Fruit fly (Drosophila melanogaster) whole organism, embryonic: ENCODE data around the gene CG31710.

Source experiments
- Bgb ChIP-seq: fragments of 200-800 bp; sonication (Bioruptor generic); IDR thresholded peaks from 2 replicates; pipeline ENCODE4 v1.3.6; 2022; ENCODE audit warnings: missing biosample characterization, missing genetic modification characterization; ENCODE audit not compliant: partially characterized antibody
- CG10565 ChIP-seq: fragments of 200-800 bp; sonication (Bioruptor generic); optimal IDR thresholded peaks from 3 replicates; lab custom pipeline; 2016; ENCODE audit warnings: missing biosample characterization, mild to moderate bottlenecking, missing genetic modification characterization
- CG12769 ChIP-seq: fragments of 200-800 bp; sonication (Bioruptor generic); optimal IDR thresholded peaks from 2 replicates; lab custom pipeline; 2019; ENCODE audit warnings: missing biosample characterization, mild to moderate bottlenecking, missing genetic modification characterization, moderate library complexity
- CG13287 ChIP-seq: fragments of 200-800 bp; sonication (Bioruptor generic); IDR thresholded peaks from 2 replicates; pipeline ENCODE4 v1.3.6; 2022; ENCODE audit warnings: missing biosample characterization, missing genetic modification characterization; ENCODE audit not compliant: partially characterized antibody
- CG14710 ChIP-seq: fragments of 200-800 bp; sonication (Bioruptor generic); optimal IDR thresholded peaks from 3 replicates; lab custom pipeline; 2019; ENCODE audit warnings: missing biosample characterization, mild to moderate bottlenecking, missing genetic modification characterization, moderate library complexity
- CG16813 ChIP-seq: fragments of 200-800 bp; sonication (Bioruptor generic); IDR thresholded peaks from 3 replicates; pipeline ENCODE4 v1.3.6; 2022; ENCODE audit warnings: missing biosample characterization, missing genetic modification characterization; ENCODE audit not compliant: partially characterized antibody
- CG17359 ChIP-seq: fragments of 200-800 bp; sonication (Bioruptor generic); optimal IDR thresholded peaks from 3 replicates; lab custom pipeline; 2018; ENCODE audit warnings: missing biosample characterization, mild to moderate bottlenecking, missing genetic modification characterization, moderate library complexity
- CG17829 ChIP-seq: fragments of 200-800 bp; optimal IDR thresholded peaks from 2 replicates; lab custom pipeline; 2019; ENCODE audit warnings: missing biosample characterization, mild to moderate bottlenecking, missing genetic modification characterization, moderate library complexity
- CG18011 ChIP-seq: fragments of 200-800 bp; sonication (Bioruptor generic); optimal IDR thresholded peaks from 2 replicates; lab custom pipeline; 2017; ENCODE audit warnings: missing biosample characterization, missing genetic modification characterization, mild to moderate bottlenecking, moderate library complexity, missing genotype
- CG31388 ChIP-seq: fragments of 200-800 bp; sonication (Bioruptor generic); optimal IDR thresholded peaks from 2 replicates; lab custom pipeline; 2016; ENCODE audit warnings: missing biosample characterization, missing genetic modification characterization
- CG32532 ChIP-seq: fragments of 200-800 bp; sonication (Bioruptor generic); IDR thresholded peaks from 2 replicates; pipeline ENCODE4 v1.3.6; 2022; ENCODE audit warnings: missing biosample characterization, missing genetic modification characterization
- CG4328 ChIP-seq: fragments of 200-800 bp; sonication (Bioruptor generic); optimal IDR thresholded peaks from 3 replicates; lab custom pipeline; 2017; ENCODE audit warnings: missing biosample characterization, missing genetic modification reagents, missing genetic modification characterization
- CG4730 ChIP-seq: fragments of 200-800 bp; sonication (Bioruptor generic); IDR thresholded peaks from 2 replicates; pipeline ENCODE4 v1.3.6; 2022; ENCODE audit warnings: missing biosample characterization, missing genetic modification characterization
- CG6765 ChIP-seq: fragments of 200-800 bp; sonication (Bioruptor generic); optimal IDR thresholded peaks from 3 replicates; lab custom pipeline; 2017; ENCODE audit warnings: missing biosample characterization, mild to moderate bottlenecking, missing genetic modification characterization
- CG7839 ChIP-seq: fragments of 200-800 bp; sonication (Bioruptor generic); optimal IDR thresholded peaks from 3 replicates; lab custom pipeline; 2018; ENCODE audit warnings: missing biosample characterization, mild to moderate bottlenecking, missing genetic modification characterization, moderate library complexity
- CG8089 ChIP-seq: fragments of 200-800 bp; sonication (Bioruptor generic); optimal IDR thresholded peaks from 3 replicates; lab custom pipeline; 2016; ENCODE audit warnings: missing biosample characterization, missing genetic modification characterization
- CG8359 ChIP-seq: fragments of 200-800 bp; sonication (Bioruptor generic); optimal IDR thresholded peaks from 2 replicates; lab custom pipeline; 2017; ENCODE audit warnings: missing biosample characterization, mild to moderate bottlenecking, missing genetic modification characterization, borderline replicate concordance
- CG9215 ChIP-seq: fragments of 200-800 bp; sonication (Bioruptor generic); IDR thresholded peaks from 2 replicates; pipeline ENCODE4 v1.3.6; 2022; ENCODE audit warnings: missing biosample characterization, missing genetic modification characterization
- CG9797 ChIP-seq: fragments of 200-800 bp; sonication (Bioruptor generic); optimal IDR thresholded peaks from 3 replicates; lab custom pipeline; 2018; ENCODE audit warnings: missing biosample characterization, mild to moderate bottlenecking, missing genetic modification characterization
- CHES-1-like ChIP-seq: fragments of 200-800 bp; sonication (Bioruptor generic); optimal IDR thresholded peaks from 2 replicates; lab custom pipeline; 2016; ENCODE audit warnings: missing biosample characterization, missing genetic modification characterization
- CTCF ChIP-seq: fragments of 200-800 bp; sonication (Bioruptor generic); optimal IDR thresholded peaks from 2 replicates; lab custom pipeline; 2017; ENCODE audit warnings: missing biosample characterization, mild to moderate bottlenecking, missing genetic modification characterization, moderate library complexity
- Chrac-16 ChIP-seq: fragments of 200-800 bp; sonication (Bioruptor generic); optimal IDR thresholded peaks from 3 replicates; lab custom pipeline; 2016; ENCODE audit warnings: missing biosample characterization, missing genetic modification characterization
- D19A ChIP-seq: fragments of 200-800 bp; optimal IDR thresholded peaks from 3 replicates; lab custom pipeline; 2019; ENCODE audit warnings: missing biosample characterization, mild to moderate bottlenecking, missing genetic modification characterization, moderate library complexity
- ERR ChIP-seq: fragments of 200-800 bp; sonication (Bioruptor generic); optimal IDR thresholded peaks from 2 replicates; lab custom pipeline; 2016; ENCODE audit warnings: missing biosample characterization, missing genetic modification characterization
- Kr ChIP-seq: fragments of 200-800 bp; sonication (Bioruptor generic); optimal IDR thresholded peaks from 2 replicates; lab custom pipeline; 2017; ENCODE audit warnings: missing biosample characterization, mild to moderate bottlenecking, missing genetic modification characterization
- Lim3 ChIP-seq: fragments of 200-800 bp; sonication (Bioruptor generic); IDR thresholded peaks from 2 replicates; pipeline ENCODE4 v1.3.6; 2022; ENCODE audit warnings: missing biosample characterization, missing genetic modification characterization
- Med ChIP-seq: fragments of 200-800 bp; sonication (Bioruptor generic); peaks from one replicate; lab custom pipeline; 2016; ENCODE audit warnings: missing biosample characterization, missing genetic modification characterization, mild to moderate bottlenecking, inconsistent platforms, moderate library complexity
- Mes4 ChIP-seq: fragments of 200-800 bp; sonication (Bioruptor generic); optimal IDR thresholded peaks from 2 replicates; lab custom pipeline; 2016; ENCODE audit warnings: missing biosample characterization, missing genetic modification characterization
- Rfx ChIP-seq: fragments of 200-800 bp; sonication (Bioruptor generic); IDR thresholded peaks from 2 replicates; pipeline ENCODE4 v1.3.6; 2022; ENCODE audit warnings: missing biosample characterization, missing genetic modification characterization
- Scr ChIP-seq: fragments of 200-800 bp; sonication (Bioruptor generic); IDR thresholded peaks from 2 replicates; pipeline ENCODE4 v1.3.6; 2022; ENCODE audit warnings: missing biosample characterization, missing genetic modification characterization; ENCODE audit not compliant: partially characterized antibody
- abd-A ChIP-seq: fragments of 200-800 bp; sonication (Bioruptor generic); optimal IDR thresholded peaks from 3 replicates; lab custom pipeline; 2019; ENCODE audit warnings: missing biosample characterization, mild to moderate bottlenecking, missing genetic modification characterization, moderate library complexity
- ci ChIP-seq: fragments of 200-800 bp; sonication (Bioruptor generic); IDR thresholded peaks from 3 replicates; pipeline ENCODE4 v1.3.6; 2022; ENCODE audit warnings: missing biosample characterization, missing genetic modification characterization
- crol ChIP-seq: fragments of 200-800 bp; sonication (Bioruptor generic); IDR thresholded peaks from 2 replicates; pipeline ENCODE4 v1.3.6; 2022; ENCODE audit warnings: missing biosample characterization, missing genetic modification characterization
- cwo ChIP-seq: fragments of 200-800 bp; sonication (Bioruptor generic); optimal IDR thresholded peaks from 3 replicates; lab custom pipeline; 2017; ENCODE audit warnings: missing biosample characterization, missing genetic modification characterization, mild to moderate bottlenecking, moderate library complexity, missing genetic modification reagents
- dan ChIP-seq: fragments of 200-800 bp; sonication (Bioruptor generic); IDR thresholded peaks from 2 replicates; pipeline ENCODE4 v1.3.6; 2022; ENCODE audit warnings: missing biosample characterization, missing genetic modification characterization
- dimm ChIP-seq: fragments of 200-800 bp; sonication (Bioruptor generic); IDR thresholded peaks from 2 replicates; pipeline ENCODE4 v1.3.6; 2022; ENCODE audit warnings: missing biosample characterization, missing genetic modification characterization
- dm ChIP-seq: fragments of 200-800 bp; sonication (Bioruptor generic); optimal IDR thresholded peaks from 3 replicates; lab custom pipeline; 2016; ENCODE audit warnings: missing biosample characterization, missing genetic modification characterization
- exex ChIP-seq: fragments of 200-800 bp; sonication (Bioruptor generic); optimal IDR thresholded peaks from 4 replicates; lab custom pipeline; 2018; ENCODE audit warnings: missing biosample characterization, mild to moderate bottlenecking, missing genetic modification characterization, moderate library complexity
- ftz-f1 ChIP-seq: fragments of 200-800 bp; sonication (Bioruptor generic); optimal IDR thresholded peaks from 2 replicates; lab custom pipeline; 2016; ENCODE audit warnings: missing biosample characterization, missing genetic modification characterization
- gfzf ChIP-seq: fragments of 200-800 bp; sonication (Bioruptor generic); optimal IDR thresholded peaks from 2 replicates; lab custom pipeline; 2016; ENCODE audit warnings: missing biosample characterization, mild to moderate bottlenecking, missing genetic modification characterization, moderate library complexity
- inv ChIP-seq: fragments of 200-800 bp; sonication (Bioruptor generic); IDR thresholded peaks from 2 replicates; pipeline ENCODE4 v1.3.6; 2022; ENCODE audit warnings: missing biosample characterization, missing genetic modification characterization; ENCODE audit not compliant: partially characterized antibody
- ken ChIP-seq: fragments of 200-800 bp; sonication (Bioruptor generic); IDR thresholded peaks from 3 replicates; pipeline ENCODE4 v1.3.6; 2022; ENCODE audit warnings: missing biosample characterization, missing genetic modification characterization
- lab ChIP-seq: fragments of 200-800 bp; sonication (Bioruptor generic); optimal IDR thresholded peaks from 3 replicates; lab custom pipeline; 2017; ENCODE audit warnings: missing biosample characterization, missing genetic modification characterization, mild to moderate bottlenecking, moderate library complexity, missing genetic modification reagents
- lbe ChIP-seq: fragments of 200-800 bp; sonication (Bioruptor generic); optimal IDR thresholded peaks from 2 replicates; lab custom pipeline; 2016; ENCODE audit warnings: missing biosample characterization, mild to moderate bottlenecking, missing genetic modification characterization
- mirr ChIP-seq: fragments of 200-800 bp; sonication (Bioruptor generic); optimal IDR thresholded peaks from 3 replicates; lab custom pipeline; 2018; ENCODE audit warnings: missing biosample characterization, mild to moderate bottlenecking, missing genetic modification characterization
- nau ChIP-seq: fragments of 200-800 bp; sonication (Bioruptor generic); optimal IDR thresholded peaks from 3 replicates; lab custom pipeline; 2017; ENCODE audit warnings: missing biosample characterization, mild to moderate bottlenecking, missing genetic modification characterization, missing genetic modification reagents
- nerfin-2 ChIP-seq: fragments of 200-800 bp; sonication (Bioruptor generic); IDR thresholded peaks from 2 replicates; pipeline ENCODE4 v1.3.6; 2022; ENCODE audit warnings: missing biosample characterization, missing genetic modification characterization; ENCODE audit not compliant: partially characterized antibody
- pb ChIP-seq: fragments of 200-800 bp; sonication (Bioruptor generic); optimal IDR thresholded peaks from 3 replicates; lab custom pipeline; 2016; ENCODE audit warnings: missing biosample characterization, missing genetic modification characterization
- sisA ChIP-seq: fragments of 200-800 bp; sonication (Bioruptor generic); IDR thresholded peaks from 2 replicates; pipeline ENCODE4 v1.3.6; 2022; ENCODE audit warnings: missing biosample characterization, missing genetic modification characterization
- slbo ChIP-seq: fragments of 200-800 bp; sonication (Bioruptor generic); IDR thresholded peaks from 2 replicates; pipeline ENCODE4 v1.3.6; 2022; ENCODE audit warnings: missing biosample characterization, missing genetic modification characterization
- sna ChIP-seq: fragments of 200-800 bp; sonication (Bioruptor generic); IDR thresholded peaks from 2 replicates; pipeline ENCODE4 v1.3.6; 2022; ENCODE audit warnings: missing biosample characterization, missing genetic modification characterization; ENCODE audit not compliant: partially characterized antibody
- zen ChIP-seq: fragments of 200-800 bp; sonication (Bioruptor generic); optimal IDR thresholded peaks from 3 replicates; lab custom pipeline; 2018; ENCODE audit warnings: missing biosample characterization, mild to moderate bottlenecking, missing genetic modification characterization, moderate library complexity

The CG31710 gene

dm6 chr2L:9673235-9673634 is 32.5 kb downstream of the CG31710 start (continued):
- TF ChIP-seq gfzf (GFP tag; lab: Kevin White, UChicago): no peak
- 0 out of 3 replicates have a peak, but pooled peaks have one; percentile 11 for TF ChIP-seq CG16813
- TF ChIP-seq Rfx (GFP tag; lab: Robert Waterston, UW): no peak
- TF ChIP-seq ERR (GFP tag; lab: Kevin White, UChicago): no peak
- TF ChIP-seq CG17829 (tag; lab: Kevin White, UChicago): no peak
- TF ChIP-seq dm (GFP tag; lab: Kevin White, UChicago): no peak
- TF ChIP-seq Kr (GFP tag; lab: Kevin White, UChicago): no peak
- TF ChIP-seq Lim3 (GFP tag; lab: Robert Waterston, UW): no peak
- no peak for TF ChIP-seq Chrac-16 (GFP tag; lab: Kevin White, UChicago)
- TF ChIP-seq inv (GFP tag; lab: Robert Waterston, UW): no peak
- TF ChIP-seq CG32532 (GFP tag; lab: Robert Waterston, UW): peak; percentile 10; the same call in 1 of the 2 replicates
- no peak for TF ChIP-seq CG8359
- TF ChIP-seq Mes4 (GFP tag; lab: Kevin White, UChicago): no peak
- TF ChIP-seq CG14710 (tag; lab: Kevin White, UChicago): no peak
- no peak for TF ChIP-seq CG8089 (GFP tag; lab: Kevin White, UChicago)
- no peak for TF ChIP-seq CG9215 (GFP tag; lab: Robert Waterston, UW)
- TF ChIP-seq CG4730 (GFP tag; lab: Robert Waterston, UW): no peak
- TF ChIP-seq CHES-1-like (GFP tag; lab: Kevin White, UChicago): no peak
- no peak for TF ChIP-seq cwo (GFP tag; lab: Kevin White, UChicago)
- peak; percentile 31 for TF ChIP-seq CG12769 (tag; lab: Kevin White, UChicago)
- peak; percentile 37 for TF ChIP-seq Med (GFP tag; lab: Kevin White, UChicago)
- no peak for TF ChIP-seq ci (GFP tag; lab: Robert Waterston, UW)
- no peak for TF ChIP-seq CG18011
- no peak for TF ChIP-seq CG6765 (GFP tag; lab: Kevin White, UChicago)
- TF ChIP-seq crol (GFP tag; lab: Robert Waterston, UW): peak; percentile 55; the same call in 1 of the 2 replicates
- TF ChIP-seq Scr (GFP tag; lab: Robert Waterston, UW): no peak
- no peak for TF ChIP-seq ken
- TF ChIP-seq dan (GFP tag; lab: Robert Waterston, UW): no peak
- no peak for TF ChIP-seq lab (GFP tag; lab: Kevin White, UChicago)
- TF ChIP-seq abd-A (tag; lab: Kevin White, UChicago): peak; percentile 53
- no peak for TF ChIP-seq ftz-f1 (GFP tag; lab: Kevin White, UChicago)
- TF ChIP-seq Bgb (GFP tag; lab: Robert Waterston, UW): 0 out of 2 replicates have a peak, but pooled peaks have one; percentile 13
- TF ChIP-seq CG4328 (GFP tag; lab: Kevin White, UChicago): no peak
- no peak for TF ChIP-seq sisA (GFP tag; lab: Robert Waterston, UW)
- no peak for TF ChIP-seq CG31388 (GFP tag; lab: Kevin White, UChicago)
- no peak for TF ChIP-seq CG9797
- TF ChIP-seq CG13287 (GFP tag; lab: Robert Waterston, UW): no peak
- no peak for TF ChIP-seq nau
- TF ChIP-seq CG10565 (GFP tag; lab: Kevin White, UChicago): no peak

- TF ChIP-seq CG7839 (peak; percentile 23), nau (no peak), nerfin-2 (no peak), slbo (0 out of 2 replicates have a peak, but pooled peaks have one; percentile 25), exex (tag; lab: Kevin White, UChicago) (peak; percentile 58), CTCF (GFP tag; lab: Kevin White, UChicago) (no peak), sna (GFP tag; lab: Robert Waterston, UW) (no peak), Med (GFP tag; lab: Kevin White, UChicago) (peak; percentile 85), dimm (GFP tag; lab: Robert Waterston, UW) (no peak), D19A (peak; percentile 42), mirr (GFP tag; lab: Kevin White, UChicago) (peak; percentile 4), CG17359 (no peak), lbe (GFP tag; lab: Kevin White, UChicago) (no peak), zen (tag; lab: Kevin White, UChicago) (no peak), pb (GFP tag; lab: Kevin White, UChicago) (no peak)
Measured at dm6 chr2L:9672246-9672645, 33.5 kb downstream of the CG31710 start.
